Worm (Caenorhabditis elegans) whole organism, L3 larva: ENCODE data around the gene tbx-40.

ENCODE experiments used
- ama-1 ChIP-seq: fragments of 150-350 bp; optimal IDR thresholded peaks from 2 replicates; lab custom pipeline; 2018
- ceh-9 ChIP-seq: sonication (generic microtip); optimal IDR thresholded peaks from 2 replicates; lab custom pipeline; 2018; ENCODE audit warnings: missing biosample characterization, missing genetic modification characterization
- daf-12 ChIP-seq: fragments of 150-350 bp; optimal IDR thresholded peaks from 2 replicates; lab custom pipeline; 2014; ENCODE audit warnings: missing biosample characterization, missing genetic modification reagents, missing genetic modification characterization
- elt-3 ChIP-seq, 3 experiments: fragments of 150-350 bp in 1 of 3; sonication (generic microtip) in 2 of 3; optimal IDR thresholded peaks; 2 replicates in 2 of 3; 4 replicates in 1 of 3; lab custom pipeline; 2014 to 2017; ENCODE audit warnings: missing biosample characterization in 3 of 3, missing genetic modification characterization in 3 of 3
- eor-1 ChIP-seq, 2 experiments: fragments of 150-350 bp; optimal IDR thresholded peaks; 2 replicates each; lab custom pipeline; 2014 to 2018; ENCODE audit warnings: missing biosample characterization in 2 of 2, missing genetic modification characterization in 2 of 2
- nhr-237 ChIP-seq: fragments of 150-350 bp; optimal IDR thresholded peaks from 2 replicates; lab custom pipeline; 2014; ENCODE audit warnings: missing biosample characterization, missing genetic modification characterization
- skn-1 ChIP-seq: fragments of 150-350 bp; optimal IDR thresholded peaks from 2 replicates; lab custom pipeline; 2014; ENCODE audit warnings: missing biosample characterization, missing genetic modification characterization

DNA sequence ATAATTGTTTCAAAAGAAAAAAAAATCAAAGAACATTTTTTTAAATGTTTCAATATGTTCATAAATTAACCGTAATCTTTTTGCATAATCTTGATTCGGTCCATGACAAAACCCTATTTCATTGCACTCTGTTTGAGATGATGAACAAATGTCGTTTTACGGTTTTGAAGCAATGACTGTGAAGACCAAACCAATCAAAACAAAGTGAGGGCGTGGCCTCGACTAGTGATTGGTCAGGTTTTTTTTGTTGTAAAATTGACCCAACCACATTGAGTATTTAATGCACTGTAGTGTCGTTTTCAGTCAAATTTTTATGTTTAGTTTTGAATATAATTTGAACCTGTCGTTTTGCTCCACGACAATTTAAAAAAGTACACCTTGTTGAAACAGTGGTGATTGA is 49.5 kb upstream of the tbx-40 start:
- TF ChIP-seq skn-1: no peak
- no peak for TF ChIP-seq elt-3 (tag; optimal IDR thresholded peaks at IDR 0.05; lab: Kevin White, UChicago)
- no peak for TF ChIP-seq eor-1 (tag; optimal IDR thresholded peaks at IDR 0.05; lab: Kevin White, UChicago)
- no peak for TF ChIP-seq ama-1
- no peak for TF ChIP-seq ceh-9 (tag; lab: Kevin White, UChicago)
- no peak for TF ChIP-seq daf-12 (tag; lab: Kevin White, UChicago)
- TF ChIP-seq nhr-237: no peak
